Fruit fly (Drosophila melanogaster) whole organism, embryonic: ENCODE data around the gene Usf.

Experiments
- Adf1 ChIP-seq: fragments of 200-800 bp; sonication (Bioruptor generic); IDR thresholded peaks from 2 replicates; pipeline ENCODE4 v1.3.6; 2022; ENCODE audit warnings: missing biosample characterization, missing genetic modification characterization
- Antp ChIP-seq: fragments of 200-800 bp; sonication (Bioruptor generic); optimal IDR thresholded peaks from 3 replicates; lab custom pipeline; 2016; ENCODE audit warnings: missing biosample characterization, missing genetic modification characterization
- BEAF-32 ChIP-seq: fragments of 200-800 bp; sonication (Bioruptor generic); optimal IDR thresholded peaks from 3 replicates; lab custom pipeline; 2017; ENCODE audit warnings: missing biosample characterization, missing genetic modification characterization, mild to moderate bottlenecking, moderate library complexity, missing genetic modification reagents
- CG10147 ChIP-seq: fragments of 200-800 bp; sonication (Bioruptor generic); optimal IDR thresholded peaks from 2 replicates; lab custom pipeline; 2019; ENCODE audit warnings: missing biosample characterization, mild to moderate bottlenecking, missing genetic modification characterization, moderate library complexity
- CG1024 ChIP-seq: fragments of 200-800 bp; sonication (Bioruptor generic); IDR thresholded peaks from 2 replicates; pipeline ENCODE4 v1.3.6; 2022; ENCODE audit warnings: missing biosample characterization, missing genetic modification characterization
- CG10431 ChIP-seq: fragments of 200-800 bp; sonication (Bioruptor generic); optimal IDR thresholded peaks from 3 replicates; lab custom pipeline; 2018; ENCODE audit warnings: missing biosample characterization, mild to moderate bottlenecking, missing genetic modification characterization
- CG12391 ChIP-seq: fragments of 200-800 bp; sonication (Bioruptor generic); optimal IDR thresholded peaks from 3 replicates; lab custom pipeline; 2018; ENCODE audit warnings: missing biosample characterization, mild to moderate bottlenecking, missing genetic modification characterization, moderate library complexity
- CG13424 ChIP-seq: fragments of 200-800 bp; sonication (Bioruptor generic); optimal IDR thresholded peaks from 2 replicates; lab custom pipeline; 2019; ENCODE audit warnings: missing biosample characterization, mild to moderate bottlenecking, missing genetic modification characterization, moderate library complexity
- CG1529 ChIP-seq: fragments of 200-800 bp; sonication (Bioruptor generic); optimal IDR thresholded peaks from 3 replicates; lab custom pipeline; 2018; ENCODE audit warnings: missing biosample characterization, missing genetic modification characterization
- CG15514 ChIP-seq: fragments of 200-800 bp; sonication (Bioruptor generic); optimal IDR thresholded peaks from 3 replicates; lab custom pipeline; 2017; ENCODE audit warnings: missing biosample characterization, missing genetic modification characterization, mild to moderate bottlenecking, moderate library complexity, missing genetic modification reagents
- CG16863 ChIP-seq: fragments of 200-800 bp; sonication (Bioruptor generic); optimal IDR thresholded peaks from 3 replicates; lab custom pipeline; 2016; ENCODE audit warnings: missing biosample characterization, missing genetic modification characterization
- CG17361 ChIP-seq: fragments of 200-800 bp; sonication (Bioruptor generic); IDR thresholded peaks from 3 replicates; pipeline ENCODE4 v1.3.6; 2022; ENCODE audit warnings: missing biosample characterization, missing genetic modification characterization
- CG18011 ChIP-seq: fragments of 200-800 bp; sonication (Bioruptor generic); optimal IDR thresholded peaks from 2 replicates; lab custom pipeline; 2017; ENCODE audit warnings: missing biosample characterization, missing genetic modification characterization, mild to moderate bottlenecking, moderate library complexity, missing genotype
- CG18476 ChIP-seq: fragments of 200-800 bp; sonication (Bioruptor generic); optimal IDR thresholded peaks from 2 replicates; lab custom pipeline; 2016; ENCODE audit warnings: missing biosample characterization, mild to moderate bottlenecking, missing genetic modification characterization
- CG18599 ChIP-seq: fragments of 200-800 bp; sonication (Bioruptor generic); optimal IDR thresholded peaks from 3 replicates; lab custom pipeline; 2017; ENCODE audit warnings: missing biosample characterization, missing genetic modification characterization, mild to moderate bottlenecking, moderate library complexity, missing genetic modification reagents
- CG2712 ChIP-seq: fragments of 200-800 bp; optimal IDR thresholded peaks from 3 replicates; lab custom pipeline; 2019; ENCODE audit warnings: missing biosample characterization, mild to moderate bottlenecking, missing genetic modification characterization, moderate library complexity
- CG30403 ChIP-seq: fragments of 200-800 bp; sonication (Bioruptor generic); optimal IDR thresholded peaks from 3 replicates; lab custom pipeline; 2016; ENCODE audit warnings: missing biosample characterization, missing genetic modification characterization
- CG33557 ChIP-seq: fragments of 200-800 bp; sonication (Bioruptor generic); optimal IDR thresholded peaks from 2 replicates; lab custom pipeline; 2019; ENCODE audit warnings: missing biosample characterization, mild to moderate bottlenecking, missing genetic modification characterization, moderate library complexity
- CG34224 ChIP-seq: fragments of 200-800 bp; sonication (Bioruptor generic); IDR thresholded peaks from 3 replicates; pipeline ENCODE4 v1.3.6; 2022; ENCODE audit warnings: missing biosample characterization, missing genetic modification characterization; ENCODE audit not compliant: partially characterized antibody
- CG4282 ChIP-seq: fragments of 200-800 bp; sonication (Bioruptor generic); optimal IDR thresholded peaks from 2 replicates; lab custom pipeline; 2016; ENCODE audit warnings: missing biosample characterization, missing genetic modification characterization
- CG4404 ChIP-seq: fragments of 200-800 bp; sonication (Bioruptor generic); IDR thresholded peaks from 2 replicates; pipeline ENCODE4 v1.3.6; 2022; ENCODE audit warnings: missing biosample characterization, missing genetic modification characterization
- CG5180 ChIP-seq: fragments of 200-800 bp; sonication (Bioruptor generic); optimal IDR thresholded peaks from 3 replicates; lab custom pipeline; 2017; ENCODE audit warnings: missing biosample characterization, missing genetic modification characterization, mild to moderate bottlenecking, moderate library complexity, missing genetic modification reagents
- CG6689 ChIP-seq: fragments of 200-800 bp; sonication (Bioruptor generic); IDR thresholded peaks from 2 replicates; pipeline ENCODE4 v1.3.6; 2022; ENCODE audit warnings: missing biosample characterization, missing genetic modification characterization
- CG7745 ChIP-seq: fragments of 200-800 bp; sonication (Bioruptor generic); optimal IDR thresholded peaks from 2 replicates; lab custom pipeline; 2018; ENCODE audit warnings: missing biosample characterization, mild to moderate bottlenecking, missing genetic modification characterization, moderate library complexity
- CG7786 ChIP-seq: fragments of 200-800 bp; sonication (Bioruptor generic); optimal IDR thresholded peaks from 2 replicates; lab custom pipeline; 2016; ENCODE audit warnings: missing biosample characterization, missing genetic modification characterization
- CHES-1-like ChIP-seq: fragments of 200-800 bp; sonication (Bioruptor generic); optimal IDR thresholded peaks from 2 replicates; lab custom pipeline; 2016; ENCODE audit warnings: missing biosample characterization, missing genetic modification characterization
- Dad ChIP-seq: fragments of 200-800 bp; sonication (Bioruptor generic); optimal IDR thresholded peaks from 3 replicates; lab custom pipeline; 2016; ENCODE audit warnings: missing biosample characterization, missing genetic modification characterization
- Dek ChIP-seq: fragments of 200-800 bp; sonication (Bioruptor generic); optimal IDR thresholded peaks from 3 replicates; lab custom pipeline; 2019; ENCODE audit warnings: missing biosample characterization, mild to moderate bottlenecking, missing genetic modification characterization, moderate library complexity
- Dip2 ChIP-seq: fragments of 200-800 bp; sonication (Bioruptor generic); IDR thresholded peaks from 2 replicates; pipeline ENCODE4 v1.3.6; 2022; ENCODE audit warnings: missing biosample characterization, missing genetic modification characterization
- Dp ChIP-seq: fragments of 200-800 bp; sonication (Bioruptor generic); optimal IDR thresholded peaks from 2 replicates; lab custom pipeline; 2018; ENCODE audit warnings: missing biosample characterization, mild to moderate bottlenecking, missing genetic modification characterization, moderate library complexity
- E2f1 ChIP-seq: fragments of 200-800 bp; sonication (Bioruptor generic); IDR thresholded peaks from 2 replicates; pipeline ENCODE4 v1.3.6; 2022; ENCODE audit warnings: missing biosample characterization, missing genetic modification characterization
- Fer1 ChIP-seq: fragments of 200-800 bp; sonication (Bioruptor generic); optimal IDR thresholded peaks from 2 replicates; lab custom pipeline; 2017; ENCODE audit warnings: missing biosample characterization, mild to moderate bottlenecking, missing genetic modification characterization
- HmgD ChIP-seq: fragments of 200-800 bp; sonication (Bioruptor generic); optimal IDR thresholded peaks from 3 replicates; lab custom pipeline; 2016; ENCODE audit warnings: missing biosample characterization, missing genetic modification characterization
- Myb ChIP-seq: fragments of 200-800 bp; sonication (Bioruptor generic); optimal IDR thresholded peaks from 2 replicates; lab custom pipeline; 2016; ENCODE audit warnings: missing biosample characterization, missing genetic modification characterization
- Opbp ChIP-seq: fragments of 200-800 bp; sonication (Bioruptor generic); IDR thresholded peaks from 3 replicates; pipeline ENCODE4 v1.3.6; 2022; ENCODE audit warnings: missing biosample characterization, missing genetic modification characterization; ENCODE audit not compliant: partially characterized antibody
- PHDP ChIP-seq: fragments of 200-800 bp; sonication (Bioruptor generic); optimal IDR thresholded peaks from 3 replicates; lab custom pipeline; 2018; ENCODE audit warnings: missing biosample characterization, mild to moderate bottlenecking, missing genetic modification characterization, moderate library complexity
- Poxn ChIP-seq: fragments of 200-800 bp; sonication (Bioruptor generic); IDR thresholded peaks from 2 replicates; pipeline ENCODE4 v1.3.6; 2022; ENCODE audit warnings: missing biosample characterization, missing genetic modification characterization
- Scr ChIP-seq: fragments of 200-800 bp; sonication (Bioruptor generic); IDR thresholded peaks from 2 replicates; pipeline ENCODE4 v1.3.6; 2022; ENCODE audit warnings: missing biosample characterization, missing genetic modification characterization; ENCODE audit not compliant: partially characterized antibody
- Sry-β ChIP-seq: fragments of 200-800 bp; sonication (Bioruptor generic); optimal IDR thresholded peaks from 2 replicates; lab custom pipeline; 2018; ENCODE audit warnings: missing biosample characterization, mild to moderate bottlenecking, missing genetic modification characterization, moderate library complexity
- Taf1 ChIP-seq: fragments of 200-800 bp; sonication (Bioruptor generic); IDR thresholded peaks from 2 replicates; pipeline ENCODE4 v1.3.6; 2022; ENCODE audit warnings: missing biosample characterization, missing genetic modification characterization
- ara ChIP-seq: fragments of 200-800 bp; sonication (Bioruptor generic); IDR thresholded peaks from 2 replicates; pipeline ENCODE4 v1.3.6; 2022; ENCODE audit warnings: missing biosample characterization, missing genetic modification characterization
- bigmax ChIP-seq: fragments of 200-800 bp; sonication (Bioruptor generic); optimal IDR thresholded peaks from 2 replicates; lab custom pipeline; 2018; ENCODE audit warnings: missing biosample characterization, mild to moderate bottlenecking, missing genetic modification characterization
- dmrt99B ChIP-seq: fragments of 200-800 bp; sonication (Bioruptor generic); optimal IDR thresholded peaks from 2 replicates; lab custom pipeline; 2018; ENCODE audit warnings: missing biosample characterization, mild to moderate bottlenecking, missing genetic modification characterization, moderate library complexity
- dysf ChIP-seq: fragments of 200-800 bp; sonication (Bioruptor generic); IDR thresholded peaks from 3 replicates; pipeline ENCODE4 v1.3.6; 2022; ENCODE audit warnings: missing biosample characterization, missing genetic modification characterization
- ewg ChIP-seq: fragments of 200-800 bp; sonication (Bioruptor generic); optimal IDR thresholded peaks from 3 replicates; lab custom pipeline; 2017; ENCODE audit warnings: mild to moderate bottlenecking, missing biosample characterization, missing genetic modification reagents, missing genetic modification characterization
- fd96Cb ChIP-seq: fragments of 200-800 bp; sonication (Bioruptor generic); optimal IDR thresholded peaks from 2 replicates; lab custom pipeline; 2018; ENCODE audit warnings: missing biosample characterization, mild to moderate bottlenecking, missing genetic modification characterization, moderate library complexity
- gem ChIP-seq: fragments of 200-800 bp; sonication (Bioruptor generic); optimal IDR thresholded peaks from 2 replicates; lab custom pipeline; 2019; ENCODE audit warnings: missing biosample characterization, mild to moderate bottlenecking, missing genetic modification characterization, moderate library complexity
- grn ChIP-seq: fragments of 200-800 bp; sonication (Bioruptor generic); optimal IDR thresholded peaks from 3 replicates; lab custom pipeline; 2017; ENCODE audit warnings: missing biosample characterization, missing genetic modification characterization
- gsb-n ChIP-seq: fragments of 200-800 bp; sonication (Bioruptor generic); optimal IDR thresholded peaks from 3 replicates; lab custom pipeline; 2018; ENCODE audit warnings: missing biosample characterization, mild to moderate bottlenecking, missing genetic modification characterization
- sens ChIP-seq: fragments of 200-800 bp; sonication (Bioruptor generic); peaks from one replicate; lab custom pipeline; 2016; ENCODE audit warnings: missing biosample characterization, missing genetic modification characterization
- ssp ChIP-seq: fragments of 200-800 bp; sonication (Bioruptor generic); IDR thresholded peaks from 2 replicates; pipeline ENCODE4 v1.3.6; 2022; ENCODE audit warnings: missing biosample characterization, missing genetic modification characterization

The Usf gene

DNA sequence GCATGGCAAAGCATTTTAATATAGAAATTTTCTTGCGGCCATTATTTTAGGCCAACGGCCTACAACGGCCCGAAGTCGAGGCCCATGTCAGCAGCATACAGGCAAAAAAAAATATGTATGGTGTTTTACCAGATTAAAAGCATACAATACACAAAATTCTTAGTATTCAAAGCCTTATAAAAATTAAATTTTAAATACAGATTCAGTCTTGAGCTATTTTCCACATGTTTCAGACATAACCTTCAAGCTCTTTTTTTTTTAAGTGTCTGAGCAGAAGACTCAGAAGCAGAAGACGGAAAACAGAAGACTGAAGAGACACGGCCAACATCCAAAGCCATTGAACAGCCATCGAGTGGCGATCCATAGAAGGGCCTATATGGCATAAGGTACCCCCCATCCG is 33.2 kb upstream of the Usf start (continued):
- TF ChIP-seq CG10431 (GFP tag; lab: Kevin White, UChicago) (no peak), CG15514 (GFP tag; lab: Kevin White, UChicago) (no peak), CG1024 (GFP tag; lab: Robert Waterston, UW) (no peak), CG7786 (GFP tag; lab: Kevin White, UChicago) (peak; percentile 16), CG18599 (GFP tag; lab: Kevin White, UChicago) (peak; percentile 20), CG4282 (no peak), CG2712 (tag; lab: Kevin White, UChicago) (peak; percentile 63), Fer1 (GFP tag; lab: Kevin White, UChicago) (no peak), ssp (GFP tag; lab: Robert Waterston, UW) (no peak), Scr (GFP tag; lab: Robert Waterston, UW) (no peak), CG7745 (tag; lab: Kevin White, UChicago) (no peak), gem (peak; percentile 70), BEAF-32 (GFP tag; lab: Kevin White, UChicago) (no peak), CG5180 (GFP tag; lab: Kevin White, UChicago) (no peak), Myb (no peak), Dip2 (GFP tag; lab: Robert Waterston, UW) (no peak), Taf1 (GFP tag; lab: Robert Waterston, UW) (no peak), Poxn (GFP tag; lab: Robert Waterston, UW) (no peak), Opbp (GFP tag; lab: Robert Waterston, UW) (no peak), sens (GFP tag; lab: Kevin White, UChicago) (peak; percentile 93), Dek (tag; lab: Kevin White, UChicago) (no peak), E2f1 (peak; percentile 45), gsb-n (tag; lab: Kevin White, UChicago) (peak; percentile 52), fd96Cb (tag; lab: Kevin White, UChicago) (peak; percentile 58), CG18011 (GFP tag; lab: Kevin White, UChicago) (no peak), ewg (GFP tag; lab: Kevin White, UChicago) (no peak), Adf1 (GFP tag; lab: Robert Waterston, UW) (no peak), Antp (GFP tag; lab: Kevin White, UChicago) (peak; percentile 1), dysf (peak; percentile 42; the same call in 2 of the 3 replicates), CG10147 (no peak), CG6689 (GFP tag; lab: Robert Waterston, UW) (peak; percentile 49), CG34224 (GFP tag; lab: Robert Waterston, UW) (no peak)

- TF ChIP-seq CG33557 (peak; percentile 20), CG18476 (GFP tag; lab: Kevin White, UChicago) (no peak), CG1529 (GFP tag; lab: Kevin White, UChicago) (peak; percentile 22), CG12391 (tag; lab: Kevin White, UChicago) (peak; percentile 44), Taf1 (GFP tag; lab: Robert Waterston, UW) (no peak), CG17361 (GFP tag; lab: Robert Waterston, UW) (peak; percentile 41; the same call in 2 of the 3 replicates), bigmax (GFP tag; lab: Kevin White, UChicago) (no peak), dmrt99B (tag; lab: Kevin White, UChicago) (peak; percentile 40), CHES-1-like (GFP tag; lab: Kevin White, UChicago) (no peak), Dp (no peak), CG16863 (no peak), grn (GFP tag; lab: Kevin White, UChicago) (no peak), ara (GFP tag; lab: Robert Waterston, UW) (peak; percentile 39; the same call in 1 of the 2 replicates), Dad (no peak), CG13424 (tag; lab: Kevin White, UChicago) (peak; percentile 25), HmgD (no peak), CG30403 (GFP tag; lab: Kevin White, UChicago) (peak; percentile 21), CG1024 (GFP tag; lab: Robert Waterston, UW) (peak; percentile 44; the same call in 1 of the 2 replicates), CG4404 (GFP tag; lab: Robert Waterston, UW) (peak; percentile 34), Sry-β (GFP tag; lab: Kevin White, UChicago) (no peak), PHDP (tag; lab: Kevin White, UChicago) (no peak)
Measured at dm6 chrX:4573971-4574370, 25.4 kb upstream of the Usf start.
